Fruit fly (Drosophila melanogaster) whole organism, embryonic: Measurements from ENCODE around the gene wapl.

Experiments
- Abd-B ChIP-seq: fragments of 200-800 bp; sonication (Bioruptor generic); optimal IDR thresholded peaks from 2 replicates; lab custom pipeline; 2018; ENCODE audit warnings: missing biosample characterization, mild to moderate bottlenecking, missing genetic modification characterization, moderate library complexity
- C15 ChIP-seq: fragments of 200-800 bp; sonication (Bioruptor generic); IDR thresholded peaks from 3 replicates; pipeline ENCODE4 v1.3.6; 2022; ENCODE audit warnings: missing biosample characterization, missing genetic modification characterization
- CG11695 ChIP-seq: fragments of 200-800 bp; sonication (Bioruptor generic); IDR thresholded peaks from 3 replicates; pipeline ENCODE4 v1.3.6; 2022; ENCODE audit warnings: missing biosample characterization, missing genetic modification characterization
- CG11696 ChIP-seq: fragments of 200-800 bp; sonication (Bioruptor generic); IDR thresholded peaks from 2 replicates; pipeline ENCODE4 v1.3.6; 2022; ENCODE audit warnings: missing biosample characterization, missing genetic modification characterization
- CG12659 ChIP-seq: fragments of 200-800 bp; sonication (Bioruptor generic); optimal IDR thresholded peaks from 3 replicates; lab custom pipeline; 2017; ENCODE audit warnings: mild to moderate bottlenecking, missing biosample characterization, missing genetic modification reagents, missing genetic modification characterization
- CG13424 ChIP-seq: fragments of 200-800 bp; sonication (Bioruptor generic); optimal IDR thresholded peaks from 2 replicates; lab custom pipeline; 2019; ENCODE audit warnings: missing biosample characterization, mild to moderate bottlenecking, missing genetic modification characterization, moderate library complexity
- CG13894 ChIP-seq: fragments of 200-800 bp; sonication (Bioruptor generic); optimal IDR thresholded peaks from 3 replicates; lab custom pipeline; 2018; ENCODE audit warnings: missing biosample characterization, mild to moderate bottlenecking, missing genetic modification characterization, moderate library complexity
- CG14710 ChIP-seq: fragments of 200-800 bp; sonication (Bioruptor generic); optimal IDR thresholded peaks from 3 replicates; lab custom pipeline; 2019; ENCODE audit warnings: missing biosample characterization, mild to moderate bottlenecking, missing genetic modification characterization, moderate library complexity
- CG15514 ChIP-seq: fragments of 200-800 bp; sonication (Bioruptor generic); optimal IDR thresholded peaks from 3 replicates; lab custom pipeline; 2017; ENCODE audit warnings: missing biosample characterization, missing genetic modification characterization, mild to moderate bottlenecking, moderate library complexity, missing genetic modification reagents
- CG17385 ChIP-seq: fragments of 200-800 bp; sonication (Bioruptor generic); optimal IDR thresholded peaks from 3 replicates; lab custom pipeline; 2018; ENCODE audit warnings: missing biosample characterization, mild to moderate bottlenecking, missing genetic modification characterization
- CG17912 ChIP-seq: fragments of 200-800 bp; sonication (Bioruptor generic); optimal IDR thresholded peaks from 2 replicates; lab custom pipeline; 2018; ENCODE audit warnings: missing biosample characterization, mild to moderate bottlenecking, missing genetic modification characterization
- CG18476 ChIP-seq: fragments of 200-800 bp; sonication (Bioruptor generic); optimal IDR thresholded peaks from 2 replicates; lab custom pipeline; 2016; ENCODE audit warnings: missing biosample characterization, mild to moderate bottlenecking, missing genetic modification characterization
- CG30403 ChIP-seq: fragments of 200-800 bp; sonication (Bioruptor generic); optimal IDR thresholded peaks from 3 replicates; lab custom pipeline; 2016; ENCODE audit warnings: missing biosample characterization, missing genetic modification characterization
- CG4617 ChIP-seq: fragments of 200-800 bp; sonication (Bioruptor generic); optimal IDR thresholded peaks from 3 replicates; lab custom pipeline; 2016; ENCODE audit warnings: missing biosample characterization, missing genetic modification characterization, borderline replicate concordance
- CG6175 ChIP-seq: fragments of 200-800 bp; sonication (Bioruptor generic); IDR thresholded peaks from 3 replicates; pipeline ENCODE4 v1.3.6; 2022; ENCODE audit warnings: missing biosample characterization, missing genetic modification characterization
- CG6791 ChIP-seq: fragments of 200-800 bp; sonication (Bioruptor generic); IDR thresholded peaks from 3 replicates; pipeline ENCODE4 v1.3.6; 2022; ENCODE audit warnings: missing biosample characterization, missing genetic modification characterization; ENCODE audit not compliant: partially characterized antibody
- CG7839 ChIP-seq: fragments of 200-800 bp; sonication (Bioruptor generic); optimal IDR thresholded peaks from 3 replicates; lab custom pipeline; 2018; ENCODE audit warnings: missing biosample characterization, mild to moderate bottlenecking, missing genetic modification characterization, moderate library complexity
- CG7963 ChIP-seq: fragments of 200-800 bp; sonication (Bioruptor generic); IDR thresholded peaks from 3 replicates; pipeline ENCODE4 v1.3.6; 2022; ENCODE audit warnings: missing biosample characterization, missing genetic modification characterization; ENCODE audit not compliant: partially characterized antibody
- CHES-1-like ChIP-seq: fragments of 200-800 bp; sonication (Bioruptor generic); optimal IDR thresholded peaks from 2 replicates; lab custom pipeline; 2016; ENCODE audit warnings: missing biosample characterization, missing genetic modification characterization
- Chrac-16 ChIP-seq: fragments of 200-800 bp; sonication (Bioruptor generic); optimal IDR thresholded peaks from 3 replicates; lab custom pipeline; 2016; ENCODE audit warnings: missing biosample characterization, missing genetic modification characterization
- D19A ChIP-seq: fragments of 200-800 bp; optimal IDR thresholded peaks from 3 replicates; lab custom pipeline; 2019; ENCODE audit warnings: missing biosample characterization, mild to moderate bottlenecking, missing genetic modification characterization, moderate library complexity
- Dbx ChIP-seq: fragments of 200-800 bp; sonication (Bioruptor generic); IDR thresholded peaks from 3 replicates; pipeline ENCODE4 v1.3.6; 2022; ENCODE audit warnings: missing biosample characterization, missing genetic modification characterization
- Dip2 ChIP-seq: fragments of 200-800 bp; sonication (Bioruptor generic); IDR thresholded peaks from 2 replicates; pipeline ENCODE4 v1.3.6; 2022; ENCODE audit warnings: missing biosample characterization, missing genetic modification characterization
- E2f2 ChIP-seq: fragments of 200-800 bp; sonication (Bioruptor generic); IDR thresholded peaks from 2 replicates; pipeline ENCODE4 v1.3.6; 2022; ENCODE audit warnings: missing biosample characterization, missing genetic modification characterization
- Elba2 ChIP-seq: fragments of 200-800 bp; sonication (Bioruptor generic); optimal IDR thresholded peaks from 3 replicates; lab custom pipeline; 2016; ENCODE audit warnings: missing biosample characterization, missing genetic modification characterization
- GATAe ChIP-seq: fragments of 200-800 bp; sonication (Bioruptor generic); conservative IDR thresholded peaks from 2 replicates; pipeline ENCODE4 v1.3.6; 2022; ENCODE audit warnings: missing biosample characterization, missing genetic modification characterization
- Jarid2 ChIP-seq: fragments of 200-800 bp; sonication (Bioruptor generic); optimal IDR thresholded peaks from 3 replicates; lab custom pipeline; 2017; ENCODE audit warnings: mild to moderate bottlenecking, missing biosample characterization, missing genetic modification reagents, missing genetic modification characterization
- Sry-β ChIP-seq: fragments of 200-800 bp; sonication (Bioruptor generic); optimal IDR thresholded peaks from 2 replicates; lab custom pipeline; 2018; ENCODE audit warnings: missing biosample characterization, mild to moderate bottlenecking, missing genetic modification characterization, moderate library complexity
- Taf1 ChIP-seq: fragments of 200-800 bp; sonication (Bioruptor generic); IDR thresholded peaks from 2 replicates; pipeline ENCODE4 v1.3.6; 2022; ENCODE audit warnings: missing biosample characterization, missing genetic modification characterization
- YL-1 ChIP-seq: fragments of 200-800 bp; sonication (Bioruptor generic); optimal IDR thresholded peaks from 3 replicates; lab custom pipeline; 2017; ENCODE audit warnings: missing biosample characterization, mild to moderate bottlenecking, missing genetic modification characterization
- bcd ChIP-seq: fragments of 200-800 bp; sonication (Bioruptor generic); optimal IDR thresholded peaks from 2 replicates; lab custom pipeline; 2017; ENCODE audit warnings: missing biosample characterization, mild to moderate bottlenecking, missing genetic modification characterization
- chinmo ChIP-seq: fragments of 200-800 bp; sonication (Bioruptor generic); IDR thresholded peaks from 4 replicates; pipeline ENCODE4 v1.3.6; 2022; ENCODE audit warnings: missing biosample characterization, missing genetic modification characterization; ENCODE audit not compliant: partially characterized antibody
- ci ChIP-seq: fragments of 200-800 bp; sonication (Bioruptor generic); IDR thresholded peaks from 3 replicates; pipeline ENCODE4 v1.3.6; 2022; ENCODE audit warnings: missing biosample characterization, missing genetic modification characterization
- cwo ChIP-seq: fragments of 200-800 bp; sonication (Bioruptor generic); optimal IDR thresholded peaks from 3 replicates; lab custom pipeline; 2017; ENCODE audit warnings: missing biosample characterization, missing genetic modification characterization, mild to moderate bottlenecking, moderate library complexity, missing genetic modification reagents
- en ChIP-seq: fragments of 200-800 bp; sonication (Bioruptor generic); optimal IDR thresholded peaks from 2 replicates; lab custom pipeline; 2016; ENCODE audit warnings: missing biosample characterization, missing genetic modification characterization
- fd102C ChIP-seq: fragments of 200-800 bp; sonication (Bioruptor generic); optimal IDR thresholded peaks from 2 replicates; lab custom pipeline; 2018; ENCODE audit warnings: missing biosample characterization, mild to moderate bottlenecking, missing genetic modification characterization, moderate library complexity
- gcm2 ChIP-seq: fragments of 200-800 bp; sonication (Bioruptor generic); optimal IDR thresholded peaks from 2 replicates; lab custom pipeline; 2016; ENCODE audit warnings: missing biosample characterization, missing genetic modification characterization
- hb ChIP-seq: fragments of 200-800 bp; sonication (Bioruptor generic); IDR thresholded peaks from 3 replicates; pipeline ENCODE4 v1.3.6; 2022; ENCODE audit warnings: missing biosample characterization, missing genetic modification characterization; ENCODE audit not compliant: partially characterized antibody
- hbn ChIP-seq: fragments of 200-800 bp; sonication (Bioruptor generic); IDR thresholded peaks from 2 replicates; pipeline ENCODE4 v1.3.6; 2022; ENCODE audit warnings: missing biosample characterization, missing genetic modification characterization; ENCODE audit not compliant: partially characterized antibody
- inv ChIP-seq: fragments of 200-800 bp; sonication (Bioruptor generic); IDR thresholded peaks from 2 replicates; pipeline ENCODE4 v1.3.6; 2022; ENCODE audit warnings: missing biosample characterization, missing genetic modification characterization; ENCODE audit not compliant: partially characterized antibody
- jing ChIP-seq: fragments of 200-800 bp; sonication (Bioruptor generic); optimal IDR thresholded peaks from 2 replicates; lab custom pipeline; 2018; ENCODE audit warnings: missing biosample characterization, mild to moderate bottlenecking, missing genetic modification characterization
- jumu ChIP-seq: fragments of 200-800 bp; sonication (Bioruptor generic); optimal IDR thresholded peaks from 3 replicates; lab custom pipeline; 2016; ENCODE audit warnings: missing biosample characterization, missing genetic modification characterization
- kni ChIP-seq: fragments of 200-800 bp; sonication (Bioruptor generic); optimal IDR thresholded peaks from 3 replicates; lab custom pipeline; 2017; ENCODE audit warnings: mild to moderate bottlenecking, missing biosample characterization, missing genetic modification reagents, missing genetic modification characterization
- lilli ChIP-seq: fragments of 200-800 bp; sonication (Bioruptor generic); optimal IDR thresholded peaks from 3 replicates; lab custom pipeline; 2016; ENCODE audit warnings: missing biosample characterization, missing genetic modification characterization
- nerfin-1 ChIP-seq: fragments of 200-800 bp; sonication (Bioruptor generic); optimal IDR thresholded peaks from 3 replicates; lab custom pipeline; 2019; ENCODE audit warnings: missing biosample characterization, mild to moderate bottlenecking, missing genetic modification characterization, moderate library complexity
- nmo ChIP-seq: fragments of 200-800 bp; sonication (Bioruptor generic); optimal IDR thresholded peaks from 2 replicates; lab custom pipeline; 2018; ENCODE audit warnings: missing biosample characterization, mild to moderate bottlenecking, missing genetic modification characterization, moderate library complexity
- odd ChIP-seq: fragments of 200-800 bp; sonication (Bioruptor generic); optimal IDR thresholded peaks from 2 replicates; lab custom pipeline; 2017; ENCODE audit warnings: missing biosample characterization, mild to moderate bottlenecking, missing genetic modification characterization
- phol ChIP-seq: fragments of 200-800 bp; sonication (Bioruptor generic); optimal IDR thresholded peaks from 3 replicates; lab custom pipeline; 2018; ENCODE audit warnings: missing biosample characterization, mild to moderate bottlenecking, missing genetic modification characterization, moderate library complexity
- sug ChIP-seq: fragments of 200-800 bp; optimal IDR thresholded peaks from 2 replicates; lab custom pipeline; 2019; ENCODE audit warnings: missing biosample characterization, mild to moderate bottlenecking, missing genetic modification characterization, moderate library complexity
- twi ChIP-seq: fragments of 200-800 bp; optimal IDR thresholded peaks from 2 replicates; lab custom pipeline; 2019; ENCODE audit warnings: missing biosample characterization, mild to moderate bottlenecking, missing genetic modification characterization, moderate library complexity

Gene wapl

dm6 chrX:2184563-2184962 lies 25.8 kb upstream of the wapl start, which contains the start of the genes Nmd3 and CG17776 (continued):
- no peak for TF ChIP-seq nerfin-1 (tag; lab: Kevin White, UChicago)
- TF ChIP-seq CG6175 (GFP tag; lab: Robert Waterston, UW), result no peak
- TF ChIP-seq en, result no peak
- TF ChIP-seq Sry-β (GFP tag; lab: Kevin White, UChicago), result peak; percentile 95
- peak; percentile 60; the same call in 2 of the 3 replicates for TF ChIP-seq CG6791 (GFP tag; lab: Robert Waterston, UW)
- peak; percentile 3 for TF ChIP-seq twi (tag; lab: Kevin White, UChicago)
- TF ChIP-seq CG17385 (GFP tag; lab: Kevin White, UChicago), result no peak
- no peak for TF ChIP-seq Elba2 (GFP tag; lab: Kevin White, UChicago)
- 0 out of 3 replicates have a peak, but pooled peaks have one; percentile 12 for TF ChIP-seq CG7963 (GFP tag; lab: Robert Waterston, UW)
- no peak for TF ChIP-seq Abd-B (GFP tag; lab: Kevin White, UChicago)
- TF ChIP-seq gcm2 (GFP tag; lab: Kevin White, UChicago), result no peak
- TF ChIP-seq cwo, result peak; percentile 79
- TF ChIP-seq CG13894 (tag; lab: Kevin White, UChicago), result no peak
- TF ChIP-seq Taf1, result no peak
- TF ChIP-seq hbn (GFP tag; lab: Robert Waterston, UW), result peak; percentile 63
- TF ChIP-seq lilli, result no peak
- no peak for TF ChIP-seq CG7839 (tag; lab: Kevin White, UChicago)
- TF ChIP-seq sug, result peak; percentile 45
- no peak for TF ChIP-seq Chrac-16 (GFP tag; lab: Kevin White, UChicago)
- peak; percentile 26 for TF ChIP-seq CG4617
- TF ChIP-seq C15 (GFP tag; lab: Robert Waterston, UW), result no peak
- TF ChIP-seq hb, result peak; percentile 80
- peak; percentile 33 for TF ChIP-seq CG12659
- peak; percentile 5 for TF ChIP-seq CG13424 (tag; lab: Kevin White, UChicago)
- TF ChIP-seq Dip2, result no peak
- TF ChIP-seq CG17912 (GFP tag; lab: Kevin White, UChicago), result no peak
- TF ChIP-seq kni (GFP tag; lab: Kevin White, UChicago), result no peak
- peak; percentile 26 for TF ChIP-seq CHES-1-like (GFP tag; lab: Kevin White, UChicago)
- TF ChIP-seq CG11696 (GFP tag; lab: Robert Waterston, UW), result no peak
- 0 out of 4 replicates have a peak, but pooled peaks have one; percentile 17 for TF ChIP-seq chinmo (GFP tag; lab: Robert Waterston, UW)
- peak; percentile 45 for TF ChIP-seq CG14710 (tag; lab: Kevin White, UChicago)
- no peak for TF ChIP-seq odd (GFP tag; lab: Kevin White, UChicago)
- no peak for TF ChIP-seq jing
- peak; percentile 51 for TF ChIP-seq inv (GFP tag; lab: Robert Waterston, UW)
- TF ChIP-seq Jarid2 (GFP tag; lab: Kevin White, UChicago), result no peak
- TF ChIP-seq E2f2 (GFP tag; lab: Robert Waterston, UW), result peak; percentile 46; the same call in 1 of the 2 replicates
- TF ChIP-seq CG15514 (GFP tag; lab: Kevin White, UChicago), result peak; percentile 64
- TF ChIP-seq CG30403, result peak; percentile 10
- TF ChIP-seq CG11695, result no peak
- TF ChIP-seq GATAe (GFP tag; lab: Robert Waterston, UW), result no peak
- TF ChIP-seq YL-1 (GFP tag; lab: Kevin White, UChicago), result peak; percentile 46
- TF ChIP-seq ci (GFP tag; lab: Robert Waterston, UW), result no peak
- TF ChIP-seq CG18476 (GFP tag; lab: Kevin White, UChicago), result no peak
- no peak for TF ChIP-seq jumu (GFP tag; lab: Kevin White, UChicago)
- TF ChIP-seq nmo (GFP tag; lab: Kevin White, UChicago), result peak; percentile 39
- TF ChIP-seq fd102C (GFP tag; lab: Kevin White, UChicago), result no peak
- no peak for TF ChIP-seq D19A (tag; lab: Kevin White, UChicago)
- peak; percentile 36; the same call in 1 of the 3 replicates for TF ChIP-seq Dbx (GFP tag; lab: Robert Waterston, UW)
- peak; percentile 33 for TF ChIP-seq bcd (GFP tag; lab: Kevin White, UChicago)
- peak; percentile 39 for TF ChIP-seq phol
